Worm (Caenorhabditis elegans) whole organism, young adult: Measurements from ENCODE around the gene epg-5.
A peak's percentile ranks its signal among the peaks of the same experiment; 100 is the strongest.

ENCODE experiments used
- B0019.2 ChIP-seq: fragments of 200-800 bp; sonication (Bioruptor generic); conservative IDR thresholded peaks from 2 replicates; pipeline ENCODE4 v1.3.6; 2022; ENCODE audit warnings: missing genetic modification reagents, missing genetic modification characterization, missing compliant biosample characterization
- B0336.3 ChIP-seq: fragments of 200-800 bp; sonication (Bioruptor generic); IDR thresholded peaks from 2 replicates; pipeline ENCODE4 v1.3.6; 2022; ENCODE audit warnings: missing genetic modification characterization, missing compliant biosample characterization
- F22D6.2 ChIP-seq: sonication (generic microtip); optimal IDR thresholded peaks from 2 replicates; lab custom pipeline; 2016; ENCODE audit warnings: mild to moderate bottlenecking, missing genetic modification characterization, missing compliant biosample characterization
- F55B11.4 ChIP-seq: sonication (generic microtip); optimal IDR thresholded peaks from 2 replicates; lab custom pipeline; 2016; ENCODE audit warnings: missing compliant biosample characterization, missing genetic modification characterization, borderline replicate concordance; ENCODE audit not compliant: insufficient read depth
- F57A8.1 ChIP-seq: fragments of 200-800 bp; sonication (Bioruptor generic); optimal IDR thresholded peaks from 2 replicates; lab custom pipeline; 2018; ENCODE audit warnings: mild to moderate bottlenecking, missing genetic modification characterization, moderate library complexity, missing compliant biosample characterization
- T07F8.4 ChIP-seq: sonication (generic microtip); optimal IDR thresholded peaks from 2 replicates; lab custom pipeline; 2016; ENCODE audit warnings: mild to moderate bottlenecking, missing genetic modification characterization, moderate library complexity, missing compliant biosample characterization
- Y67H2A.10 ChIP-seq: fragments of 200-800 bp; sonication (Bioruptor generic); conservative IDR thresholded peaks from 2 replicates; pipeline ENCODE4 v1.3.6; 2022; ENCODE audit warnings: missing genetic modification reagents, missing genetic modification characterization, missing compliant biosample characterization
- Y79H2A.3 ChIP-seq: fragments of 200-800 bp; sonication (Bioruptor generic); conservative IDR thresholded peaks from 2 replicates; pipeline ENCODE4 v1.3.6; 2022; ENCODE audit warnings: missing genetic modification reagents, missing genetic modification characterization, missing compliant biosample characterization
- Y95B8A.8 ChIP-seq: fragments of 200-800 bp; sonication (Bioruptor generic); IDR thresholded peaks from 2 replicates; pipeline ENCODE4 v1.3.6; 2022; ENCODE audit warnings: missing genetic modification reagents, missing genetic modification characterization, missing compliant biosample characterization
- ZK185.1 ChIP-seq: sonication (generic microtip); optimal IDR thresholded peaks from 2 replicates; lab custom pipeline; 2016; ENCODE audit warnings: mild to moderate bottlenecking, missing genetic modification characterization, missing compliant biosample characterization; ENCODE audit not compliant: poor library complexity, severe bottlenecking
- aptf-2 ChIP-seq: fragments of 200-800 bp; sonication (Bioruptor generic); conservative IDR thresholded peaks from 2 replicates; pipeline ENCODE4 v1.3.6; 2022; ENCODE audit warnings: missing genetic modification reagents, missing genetic modification characterization, missing compliant biosample characterization
- attf-5 ChIP-seq: fragments of 200-800 bp; sonication (Bioruptor generic); optimal IDR thresholded peaks from 2 replicates; lab custom pipeline; 2018; ENCODE audit warnings: mild to moderate bottlenecking, missing genetic modification characterization, missing compliant biosample characterization
- attf-6 ChIP-seq: fragments of 200-800 bp; sonication (Bioruptor generic); IDR thresholded peaks from 2 replicates; pipeline ENCODE4 v1.3.6; 2022; ENCODE audit warnings: missing genetic modification reagents, missing genetic modification characterization, missing compliant biosample characterization
- ceh-100 ChIP-seq: fragments of 200-800 bp; sonication (Bioruptor generic); IDR thresholded peaks from 2 replicates; pipeline ENCODE4 v1.3.6; 2022; ENCODE audit warnings: missing genetic modification reagents, missing genetic modification characterization, missing compliant biosample characterization
- ceh-91 ChIP-seq: fragments of 200-800 bp; sonication (Bioruptor generic); IDR thresholded peaks from 2 replicates; pipeline ENCODE4 v1.3.6; 2022; ENCODE audit warnings: missing genetic modification reagents, missing genetic modification characterization, missing compliant biosample characterization
- dox-1 ChIP-seq: fragments of 200-800 bp; sonication (Bioruptor generic); IDR thresholded peaks from 2 replicates; pipeline ENCODE4 v1.3.6; 2022; ENCODE audit warnings: missing genetic modification reagents, missing genetic modification characterization, missing compliant biosample characterization
- egl-44 ChIP-seq: fragments of 200-800 bp; sonication (Bioruptor generic); IDR thresholded peaks from 2 replicates; pipeline ENCODE4 v1.3.6; 2022; ENCODE audit warnings: missing genetic modification reagents, missing genetic modification characterization, missing compliant biosample characterization
- ets-4 ChIP-seq: fragments of 200-800 bp; sonication (Bioruptor generic); optimal IDR thresholded peaks from 2 replicates; lab custom pipeline; 2018; ENCODE audit warnings: mild to moderate bottlenecking, missing genetic modification characterization, missing compliant biosample characterization
- gei-17 ChIP-seq: fragments of 200-800 bp; sonication (Bioruptor generic); optimal IDR thresholded peaks from 2 replicates; lab custom pipeline; 2018; ENCODE audit warnings: mild to moderate bottlenecking, missing genetic modification characterization, missing compliant biosample characterization
- hlh-26 ChIP-seq: fragments of 200-800 bp; sonication (Bioruptor generic); conservative IDR thresholded peaks from 2 replicates; pipeline ENCODE4 v1.3.6; 2022; ENCODE audit warnings: missing genetic modification reagents, missing genetic modification characterization, missing compliant biosample characterization
- hmg-1.2 ChIP-seq: fragments of 200-800 bp; sonication (Bioruptor generic); IDR thresholded peaks from 2 replicates; pipeline ENCODE4 v1.3.6; 2022; ENCODE audit warnings: missing genetic modification reagents, missing genetic modification characterization, missing compliant biosample characterization
- let-607 ChIP-seq, 2 experiments: fragments of 200-800 bp in 1 of 2; sonication (Bioruptor generic) in 1 of 2; sonication (generic microtip) in 1 of 2; optimal IDR thresholded peaks; 2 replicates each; lab custom pipeline; 2016 to 2018; ENCODE audit warnings: mild to moderate bottlenecking in 2 of 2, missing compliant biosample characterization in 2 of 2, missing genetic modification characterization in 2 of 2, moderate library complexity in 2 of 2, missing genotype in 1 of 2
- lin-40 ChIP-seq: sonication (generic microtip); optimal IDR thresholded peaks from 2 replicates; lab custom pipeline; 2016; ENCODE audit warnings: missing genetic modification characterization, mild to moderate bottlenecking, missing compliant biosample characterization, missing genotype, missing genetic modification reagents
- lir-1 ChIP-seq: fragments of 200-800 bp; sonication (Bioruptor generic); conservative IDR thresholded peaks from 2 replicates; pipeline ENCODE4 v1.3.6; 2022; ENCODE audit warnings: missing genetic modification reagents, missing genetic modification characterization, missing compliant biosample characterization
- madf-10 ChIP-seq: sonication (generic microtip); optimal IDR thresholded peaks from 2 replicates; lab custom pipeline; 2016; ENCODE audit warnings: mild to moderate bottlenecking, missing genetic modification characterization, missing compliant biosample characterization
- madf-3 ChIP-seq: fragments of 200-800 bp; sonication (Bioruptor generic); IDR thresholded peaks from 2 replicates; pipeline ENCODE4 v1.3.6; 2022; ENCODE audit warnings: missing genetic modification reagents, missing genetic modification characterization, missing compliant biosample characterization
- madf-6 ChIP-seq: fragments of 200-800 bp; sonication (Bioruptor generic); IDR thresholded peaks from 2 replicates; pipeline ENCODE4 v1.3.6; 2022; ENCODE audit warnings: missing genetic modification reagents, missing genetic modification characterization, missing compliant biosample characterization
- madf-8 ChIP-seq: fragments of 200-800 bp; sonication (Bioruptor generic); conservative IDR thresholded peaks from 2 replicates; pipeline ENCODE4 v1.3.6; 2022; ENCODE audit warnings: missing genetic modification reagents, missing genetic modification characterization, missing compliant biosample characterization
- mel-28 ChIP-seq: sonication (generic microtip); optimal IDR thresholded peaks from 2 replicates; lab custom pipeline; 2016; ENCODE audit warnings: borderline replicate concordance, mild to moderate bottlenecking, missing genetic modification characterization, missing compliant biosample characterization
- mxl-1 ChIP-seq: sonication (generic microtip); optimal IDR thresholded peaks from 2 replicates; lab custom pipeline; 2016; ENCODE audit warnings: missing genetic modification characterization, missing compliant biosample characterization
- nfya-2 ChIP-seq: fragments of 200-800 bp; sonication (Bioruptor generic); IDR thresholded peaks from 2 replicates; pipeline ENCODE4 v1.3.6; 2022; ENCODE audit warnings: missing genetic modification reagents, missing genetic modification characterization, missing compliant biosample characterization
- nhr-179 ChIP-seq: sonication (generic microtip); optimal IDR thresholded peaks from 2 replicates; lab custom pipeline; 2016; ENCODE audit warnings: mild to moderate bottlenecking, missing genetic modification characterization, missing compliant biosample characterization
- nhr-80 ChIP-seq: sonication (generic microtip); optimal IDR thresholded peaks from 2 replicates; lab custom pipeline; 2016; ENCODE audit warnings: missing genetic modification characterization, missing compliant biosample characterization
- repo-1 ChIP-seq: sonication (generic microtip); optimal IDR thresholded peaks from 2 replicates; lab custom pipeline; 2017; ENCODE audit warnings: mild to moderate bottlenecking, missing genetic modification characterization, missing compliant biosample characterization
- snpc-1.3 ChIP-seq: sonication (generic microtip); optimal IDR thresholded peaks from 2 replicates; lab custom pipeline; 2017; ENCODE audit warnings: missing genetic modification characterization, mild to moderate bottlenecking, missing compliant biosample characterization, antibody characterized with exemption, moderate library complexity, missing genotype, missing genetic modification reagents; ENCODE audit not compliant: insufficient read depth
- snpc-4 ChIP-seq, 5 experiments: fragments of 150-350 bp in 1 of 5; sonication (generic microtip) in 4 of 5; optimal IDR thresholded peaks; 2 replicates each; lab custom pipeline; 2014 to 2018; ENCODE audit warnings: missing genetic modification characterization in 5 of 5, missing biosample characterization in 3 of 5, antibody characterized with exemption in 2 of 5, mild to moderate bottlenecking in 2 of 5, missing compliant biosample characterization in 2 of 5, missing genotype in 2 of 5, moderate library complexity in 2 of 5, missing genetic modification reagents in 1 of 5
- tbp1 ChIP-seq: fragments of 200-800 bp; sonication (Bioruptor generic); optimal IDR thresholded peaks from 2 replicates; lab custom pipeline; 2018; ENCODE audit warnings: mild to moderate bottlenecking, missing genetic modification characterization, missing compliant biosample characterization
- unc-62 ChIP-seq: fragments of 150-350 bp; optimal IDR thresholded peaks from 2 replicates; lab custom pipeline; 2014; ENCODE audit warnings: missing biosample characterization, missing genetic modification reagents, missing genetic modification characterization
- xnd-1 ChIP-seq: sonication (generic microtip); optimal IDR thresholded peaks from 2 replicates; lab custom pipeline; 2016; ENCODE audit warnings: missing genotype, missing genetic modification reagents, missing genetic modification characterization, missing compliant biosample characterization
- ztf-28 ChIP-seq: fragments of 200-800 bp; sonication (Bioruptor generic); IDR thresholded peaks from 2 replicates; pipeline ENCODE4 v1.3.6; 2022; ENCODE audit warnings: missing genetic modification reagents, missing genetic modification characterization, missing compliant biosample characterization

The epg-5 gene

ce11 chrII:6614500-6614899, 5.3 kb upstream of the epg-5 start:
- no peak for TF ChIP-seq aptf-2 (GFP tag; lab: Robert Waterston, UW)
- peak; percentile 31 for TF ChIP-seq nhr-80

DNA sequence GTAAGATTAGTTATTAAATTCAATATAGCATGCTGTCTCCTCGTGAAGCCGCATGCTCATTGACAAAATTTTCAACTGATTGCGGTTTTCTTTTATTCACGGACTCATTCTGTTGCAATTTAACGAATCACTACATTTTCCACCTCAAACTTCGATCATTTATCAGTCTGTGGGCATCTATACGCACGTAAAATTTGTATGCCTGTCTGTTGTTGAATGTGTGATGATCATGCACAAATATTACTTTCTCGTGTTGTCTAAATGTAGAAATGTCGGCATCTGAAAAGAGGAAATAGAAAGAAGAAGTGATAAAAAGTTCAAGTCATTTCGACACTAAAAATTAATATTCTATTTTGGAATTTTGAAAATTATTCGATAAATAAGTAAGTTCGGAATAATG, 3.4 kb upstream of the epg-5 start:
- TF ChIP-seq nhr-80: peak; percentile 74
- no peak for TF ChIP-seq xnd-1 (tag; lab: Kevin White, UChicago)

DNA sequence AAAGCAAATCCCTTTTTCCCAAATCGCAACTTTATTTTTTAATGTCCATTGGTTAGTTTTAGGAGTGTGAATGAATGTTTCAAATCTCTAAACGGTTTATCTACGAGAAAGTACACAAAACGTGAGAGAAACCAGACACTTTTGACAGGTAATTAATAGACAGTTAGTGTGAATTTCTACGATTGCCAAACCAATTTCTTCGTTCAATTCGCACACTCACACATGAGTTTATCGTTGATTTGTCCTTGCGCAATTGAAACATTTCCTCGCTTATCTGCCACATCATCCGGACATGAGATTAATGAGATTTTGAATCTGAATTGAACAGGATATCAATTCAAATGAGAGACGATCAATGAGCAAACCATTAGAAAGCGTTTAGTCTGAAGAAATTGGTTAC, 1.1 kb upstream of the epg-5 start:
- TF ChIP-seq attf-5 (GFP tag; lab: Kevin White, UChicago) (no peak), let-607 (tag; optimal IDR thresholded peaks at IDR 0.05; lab: Kevin White, UChicago) (no peak), madf-3 (GFP tag; lab: Robert Waterston, UW) (no peak), unc-62 (GFP tag; lab: Kevin White, UChicago) (no peak), F22D6.2 (tag; lab: Kevin White, UChicago) (no peak), gei-17 (GFP tag; lab: Kevin White, UChicago) (no peak), madf-10 (tag; lab: Kevin White, UChicago) (no peak), repo-1 (tag; lab: Kevin White, UChicago) (no peak), lin-40 (tag; lab: Kevin White, UChicago) (no peak), mxl-1 (tag; lab: Kevin White, UChicago) (no peak), madf-8 (GFP tag; lab: Robert Waterston, UW) (no peak), T07F8.4 (no peak), lir-1 (no peak), Y79H2A.3 (GFP tag; lab: Robert Waterston, UW) (no peak), hlh-26 (GFP tag; lab: Robert Waterston, UW) (no peak), mel-28 (tag; lab: Kevin White, UChicago) (no peak), Y67H2A.10 (GFP tag; lab: Robert Waterston, UW) (no peak)

- TF ChIP-seq ceh-91 (GFP tag; lab: Robert Waterston, UW): no peak
- no peak for TF ChIP-seq ets-4 (GFP tag; lab: Kevin White, UChicago)
- no peak for TF ChIP-seq madf-6 (GFP tag; lab: Robert Waterston, UW)
- TF ChIP-seq snpc-1.3 (tag; lab: Kevin White, UChicago): no peak
- no peak for TF ChIP-seq B0019.2 (GFP tag; lab: Robert Waterston, UW)
- no peak for TF ChIP-seq ceh-100 (GFP tag; lab: Robert Waterston, UW)
- TF ChIP-seq nhr-80: no peak
- no peak for TF ChIP-seq aptf-2 (GFP tag; lab: Robert Waterston, UW)
- no peak for TF ChIP-seq T07F8.4
- TF ChIP-seq nhr-179 (tag; lab: Kevin White, UChicago): no peak
- no peak for TF ChIP-seq F55B11.4 (tag; lab: Kevin White, UChicago)
Observed at ce11 chrII:6608626-6609025, 539 bp downstream of the epg-5 start.

DNA sequence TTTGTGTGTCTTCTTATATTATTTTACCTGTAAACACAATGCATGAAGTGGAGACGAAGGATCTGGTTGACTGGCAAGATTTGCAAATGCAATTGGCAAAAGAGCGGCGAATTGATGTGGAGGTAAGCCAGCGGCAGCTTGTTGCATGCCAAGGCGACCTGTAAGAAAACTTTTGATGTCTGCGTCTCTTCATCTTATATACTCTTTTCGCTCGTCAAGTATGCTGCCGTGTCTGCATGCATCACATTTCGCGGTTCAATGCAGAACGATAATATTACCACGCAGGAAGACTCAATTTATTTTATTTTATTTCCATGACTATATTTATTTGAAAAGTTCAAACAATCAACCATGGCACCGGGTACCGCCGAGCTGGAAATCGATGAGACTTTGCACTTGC, 8.2 kb downstream of the epg-5 start, which contains the start of gene vps-33.2:
TSS of gene vps-33.2 (plus strand) at position 244 of the 400 bp plus-strand sequence.
- TF ChIP-seq madf-6 (GFP tag; lab: Robert Waterston, UW): peak; percentile 64
- TF ChIP-seq egl-44 (GFP tag; lab: Robert Waterston, UW): no peak
- peak; percentile 38; the same call in 1 of the 2 replicates for TF ChIP-seq dox-1 (GFP tag; lab: Robert Waterston, UW)
- TF ChIP-seq F57A8.1 (GFP tag; lab: Kevin White, UChicago): no peak
- TF ChIP-seq lin-40 (tag; lab: Kevin White, UChicago): peak; percentile 3
- no peak for TF ChIP-seq B0336.3 (GFP tag; lab: Robert Waterston, UW)
- no peak for TF ChIP-seq ztf-28 (GFP tag; lab: Robert Waterston, UW)
- no peak for TF ChIP-seq attf-6 (GFP tag; lab: Robert Waterston, UW)
- peak; percentile 34 for TF ChIP-seq ZK185.1 (tag; lab: Kevin White, UChicago)
- peak; percentile 99 for TF ChIP-seq hmg-1.2 (GFP tag; lab: Robert Waterston, UW)
- TF ChIP-seq snpc-4 (GFP tag; optimal IDR thresholded peaks at IDR 0.05; lab: Kevin White, UChicago): no peak
- peak in 1 of 4 experiments; percentile 4 for TF ChIP-seq snpc-4 (tag; optimal IDR thresholded peaks at IDR 0.05; lab: Kevin White, UChicago)
- TF ChIP-seq mel-28 (tag; lab: Kevin White, UChicago): no peak
- TF ChIP-seq tbp1: peak; percentile 27
- TF ChIP-seq Y95B8A.8: no peak
- no peak for TF ChIP-seq nfya-2 (GFP tag; lab: Robert Waterston, UW)
